Worm (Caenorhabditis elegans): ENCODE data around the gene twk-13.

Gene twk-13

ce11 chrV:12307011-12307540 lies 30.7 kb downstream of the twk-13 start, which contains the start of gene srg-45:
srg-45 (plus strand) TSS chrV:12307490.
- TF ChIP-seq lsy-2 (tag; optimal IDR thresholded peaks at IDR 0.05), result peak in 1 of 2 experiments; percentile 15
- TF ChIP-seq sox-4 (tag; optimal IDR thresholded peaks at IDR 0.05), result no peak
- no peak for TF ChIP-seq lir-3 (tag; optimal IDR thresholded peaks at IDR 0.05; ENCODE audit: poor library complexity)
- TF ChIP-seq nhr-12 (tag; optimal IDR thresholded peaks at IDR 0.05), result no peak
- TF ChIP-seq aly-2 (tag; optimal IDR thresholded peaks at IDR 0.05), result peak; percentile 69

- TF ChIP-seq efl-1 (optimal IDR thresholded peaks at IDR 0.05), result no peak
- TF ChIP-seq efl-1 (GFP tag; optimal IDR thresholded peaks at IDR 0.05 in 1 of 2), result peak in 1 of 2 experiments; percentile 94
- no peak for TF ChIP-seq pqm-1 (tag; optimal IDR thresholded peaks at IDR 0.05)
- TF ChIP-seq fos-1 (tag; optimal IDR thresholded peaks at IDR 0.05), result no peak
Measured at ce11 chrV:12305677-12306076, 32.1 kb downstream of the twk-13 start.

ce11 chrV:12303453-12304077 lies 34.2 kb downstream of the twk-13 start:
- TF ChIP-seq ceh-8 (GFP tag; optimal IDR thresholded peaks at IDR 0.05) (peak; percentile 60), fkh-4 (tag; optimal IDR thresholded peaks at IDR 0.05; ENCODE audit: borderline replicate concordance) (peak; percentile 14), egl-27 (tag; optimal IDR thresholded peaks at IDR 0.05) (no peak), ets-5 (GFP tag; IDR thresholded peaks at IDR 0.05) (no peak), fkh-8 (tag; optimal IDR thresholded peaks at IDR 0.05) (peak; percentile 84), nhr-71 (tag; optimal IDR thresholded peaks at IDR 0.05) (peak; percentile 88), F16B12.6 (tag; optimal IDR thresholded peaks at IDR 0.05) (no peak), pag-3 (tag; optimal IDR thresholded peaks at IDR 0.05; ENCODE audit: borderline replicate concordance, insufficient read depth) (peak; percentile 56), nhr-20 (tag; optimal IDR thresholded peaks at IDR 0.05) (peak; percentile 83), sptf-1 (tag; optimal IDR thresholded peaks at IDR 0.05) (no peak), ces-1 (GFP tag; optimal IDR thresholded peaks at IDR 0.05) (no peak), nhr-84 (tag; optimal IDR thresholded peaks at IDR 0.05) (no peak), aha-1 (tag; optimal IDR thresholded peaks at IDR 0.05) (no peak), C04F5.9 (tag; optimal IDR thresholded peaks at IDR 0.05) (no peak), aly-2 (tag; optimal IDR thresholded peaks at IDR 0.05) (peak; percentile 86), alr-1 (tag; optimal IDR thresholded peaks at IDR 0.05; ENCODE audit: borderline replicate concordance) (no peak), nhr-11 (tag; optimal IDR thresholded peaks at IDR 0.05) (peak; percentile 19), unc-130 (tag; optimal IDR thresholded peaks at IDR 0.05) (peak; percentile 65), grh-1 (GFP tag; IDR thresholded peaks at IDR 0.05) (peak; percentile 74), nhr-85 (tag) (peak; percentile 93), nhr-47 (tag; optimal IDR thresholded peaks at IDR 0.05) (peak; percentile 93), hlh-17 (GFP tag; optimal IDR thresholded peaks at IDR 0.05; ENCODE audit: borderline replicate concordance) (no peak), nhr-76 (tag; optimal IDR thresholded peaks at IDR 0.05) (peak; percentile 78), ceh-90 (tag; optimal IDR thresholded peaks at IDR 0.05) (peak; percentile 23), hpl-2 (GFP tag; optimal IDR thresholded peaks at IDR 0.05) (peak; percentile 26), mep-1 (tag; optimal IDR thresholded peaks at IDR 0.05) (peak; percentile 58), fkh-10 (GFP tag; optimal IDR thresholded peaks at IDR 0.05) (peak; percentile 56), egl-13 (tag; optimal IDR thresholded peaks at IDR 0.05) (peak; percentile 81), vab-15 (tag; optimal IDR thresholded peaks at IDR 0.05) (peak; percentile 36), lin-13 (GFP tag; optimal IDR thresholded peaks at IDR 0.05) (peak; percentile 65), unc-98 (GFP tag; IDR thresholded peaks at IDR 0.05) (peak; percentile 74), snu-23 (GFP tag; optimal IDR thresholded peaks at IDR 0.05) (peak; percentile 86), fos-1 (tag; optimal IDR thresholded peaks at IDR 0.05) (peak; percentile 68), unc-62 (GFP tag; optimal IDR thresholded peaks at IDR 0.05) (no peak), elt-2 (tag; optimal IDR thresholded peaks at IDR 0.05) (peak; percentile 76), mef-2 (tag; optimal IDR thresholded peaks at IDR 0.05) (no peak), ceh-82 (tag; optimal IDR thresholded peaks at IDR 0.05) (peak; percentile 69 to 88 (median 84)), nhr-237 (tag; optimal IDR thresholded peaks at IDR 0.05) (peak; percentile 39), C16A3.4 (tag; optimal IDR thresholded peaks at IDR 0.05) (peak; percentile 77), unc-30 (tag; optimal IDR thresholded peaks at IDR 0.05) (no peak), mab-9 (GFP tag; IDR thresholded peaks at IDR 0.05) (peak; percentile 75), lsy-2 (tag; optimal IDR thresholded peaks at IDR 0.05) (peak; percentile 73 to 77)
